Fruit fly (Drosophila melanogaster): ENCODE data around the gene C3G.

- TF ChIP-seq cyc (GFP tag; optimal IDR thresholded peaks at IDR 0.05) (peak; percentile 83), CG6792 (GFP tag; optimal IDR thresholded peaks at IDR 0.05) (peak; percentile 80), CG6163 (GFP tag; IDR thresholded peaks at IDR 0.05) (peak; percentile 86), Gug (GFP tag; IDR thresholded peaks at IDR 0.05) (peak; percentile 79), CG6276 (GFP tag; optimal IDR thresholded peaks at IDR 0.05) (peak; percentile 88), Eip78C (GFP tag) (peak; percentile 95), Blimp-1 (GFP tag; optimal IDR thresholded peaks at IDR 0.05) (peak; percentile 39), dsx (GFP tag; optimal IDR thresholded peaks at IDR 0.05; ENCODE audit: poor library complexity, severe bottlenecking) (peak; percentile 78), CG16779 (tag; optimal IDR thresholded peaks at IDR 0.05) (peak; percentile 59), acj6 (GFP tag; optimal IDR thresholded peaks at IDR 0.05) (peak; percentile 85)
Measured at dm6 chrX:6849178-6849956, 46.0 kb upstream of the C3G start, which contains the start of the genes Cht11 and CG4558.

Measured in whole organism, prepupa.